Worm (Caenorhabditis elegans) whole organism, late embryonic: ENCODE measurements around the gene ZK813.6.

ENCODE experiments used
- K02D7.2 ChIP-seq: sonication (generic microtip); optimal IDR thresholded peaks from 2 replicates; lab custom pipeline; 2017; ENCODE audit warnings: mild to moderate bottlenecking, missing genetic modification characterization, missing compliant biosample characterization
- T23F11.4 ChIP-seq: fragments of 200-800 bp; sonication (Bioruptor generic); optimal IDR thresholded peaks from 2 replicates; lab custom pipeline; 2018; ENCODE audit warnings: mild to moderate bottlenecking, missing genetic modification characterization, missing compliant biosample characterization
- ama-1 ChIP-seq: fragments of 150-350 bp; optimal IDR thresholded peaks from 2 replicates; lab custom pipeline; 2014
- ceh-48 ChIP-seq: sonication (generic microtip); optimal IDR thresholded peaks from 2 replicates; lab custom pipeline; 2016; ENCODE audit warnings: missing genetic modification characterization, inconsistent platforms, missing compliant biosample characterization
- eyg-1 ChIP-seq: sonication (generic microtip); optimal IDR thresholded peaks from 2 replicates; lab custom pipeline; 2016; ENCODE audit warnings: missing genotype, missing genetic modification characterization, missing compliant biosample characterization
- fkh-10 ChIP-seq: fragments of 150-350 bp; optimal IDR thresholded peaks from 2 replicates; lab custom pipeline; 2014; ENCODE audit warnings: missing biosample characterization, missing genetic modification reagents, missing genetic modification characterization
- pha-4 ChIP-seq: fragments of 150-350 bp; optimal IDR thresholded peaks from 2 replicates; lab custom pipeline; 2018; ENCODE audit warnings: missing biosample characterization, missing genetic modification reagents, missing genetic modification characterization
- pqm-1 ChIP-seq: sonication (generic microtip); optimal IDR thresholded peaks from 2 replicates; lab custom pipeline; 2016; ENCODE audit warnings: missing genetic modification characterization, missing compliant biosample characterization
- ref-2 ChIP-seq: sonication (generic microtip); optimal IDR thresholded peaks from 2 replicates; lab custom pipeline; 2016; ENCODE audit warnings: missing genetic modification characterization, missing compliant biosample characterization
- tbx-2 ChIP-seq: sonication (generic microtip); optimal IDR thresholded peaks from 2 replicates; lab custom pipeline; 2016; ENCODE audit warnings: missing genetic modification characterization, missing compliant biosample characterization

ce11 chrX:3469332-3469731 lies 44.7 kb downstream of the ZK813.6 start:
- TF ChIP-seq T23F11.4 (no peak), tbx-2 (no peak), K02D7.2 (tag; lab: Kevin White, UChicago) (no peak), ama-1 (lab: Kevin White, UChicago) (no peak), ceh-48 (tag; lab: Kevin White, UChicago) (no peak), eyg-1 (no peak), ref-2 (tag; lab: Kevin White, UChicago) (no peak), pha-4 (no peak), fkh-10 (GFP tag; lab: Kevin White, UChicago) (no peak), pqm-1 (tag; lab: Kevin White, UChicago) (no peak)
